Fruit fly (Drosophila melanogaster): ENCODE measurements around the gene Hsp26.
A peak's percentile ranks its signal among the peaks of the same experiment; 100 is the strongest.

The Hsp26 gene

dm6 chr3L:9335711-9336110, 41.5 kb downstream of the Hsp26 start (continued):
- TF ChIP-seq bbx (GFP tag; IDR thresholded peaks at IDR 0.05; ENCODE audit: partially characterized antibody) (0 out of 2 replicates have a peak, but pooled peaks have one; percentile 32), nom (GFP tag; optimal IDR thresholded peaks at IDR 0.05) (peak; percentile 63), sna (GFP tag; IDR thresholded peaks at IDR 0.05; ENCODE audit: partially characterized antibody) (no peak), CG10431 (GFP tag; optimal IDR thresholded peaks at IDR 0.05) (no peak), CG15514 (GFP tag; optimal IDR thresholded peaks at IDR 0.05) (peak; percentile 7), PHDP (tag; optimal IDR thresholded peaks at IDR 0.05) (no peak), crol (GFP tag; IDR thresholded peaks at IDR 0.05) (peak; percentile 98), dimm (GFP tag; IDR thresholded peaks at IDR 0.05) (no peak), Drgx (GFP tag; IDR thresholded peaks at IDR 0.05) (peak; percentile 60; the same call in 1 of the 2 replicates), vvl (GFP tag; IDR thresholded peaks at IDR 0.05) (peak; percentile 47; the same call in 1 of the 2 replicates), CG12769 (tag; optimal IDR thresholded peaks at IDR 0.05) (peak; percentile 68), Abd-B (GFP tag; optimal IDR thresholded peaks at IDR 0.05) (no peak), Aef1 (GFP tag; IDR thresholded peaks at IDR 0.05) (peak; percentile 80), sug (tag; optimal IDR thresholded peaks at IDR 0.05) (peak; percentile 65), nerfin-1 (tag; optimal IDR thresholded peaks at IDR 0.05) (no peak), mirr (GFP tag; optimal IDR thresholded peaks at IDR 0.05) (peak; percentile 43), Hmx (GFP tag; optimal IDR thresholded peaks at IDR 0.05) (no peak), cwo (GFP tag; optimal IDR thresholded peaks at IDR 0.05) (peak; percentile 1), HLH4C (GFP tag; IDR thresholded peaks at IDR 0.05; ENCODE audit: partially characterized antibody) (peak; percentile 33; the same call in 2 of the 3 replicates), CG34224 (GFP tag; IDR thresholded peaks at IDR 0.05; ENCODE audit: partially characterized antibody) (peak; percentile 12; the same call in 1 of the 3 replicates), HmgZ (tag; optimal IDR thresholded peaks at IDR 0.05) (peak; percentile 14), Atf6 (GFP tag; IDR thresholded peaks at IDR 0.05) (peak; percentile 34; the same call in 1 of the 2 replicates), CG9932 (GFP tag; IDR thresholded peaks at IDR 0.05) (peak; percentile 31; the same call in 1 of the 2 replicates), CG10321 (GFP tag; IDR thresholded peaks at IDR 0.05) (peak; percentile 44), slbo (GFP tag; IDR thresholded peaks at IDR 0.05) (peak; percentile 50), Jarid2 (GFP tag; optimal IDR thresholded peaks at IDR 0.05) (peak; percentile 3), Trl (optimal IDR thresholded peaks at IDR 0.05) (peak; percentile 34 to 43), Trl (GFP tag; optimal IDR thresholded peaks at IDR 0.05) (no peak), insv (GFP tag; optimal IDR thresholded peaks at IDR 0.05) (no peak), sr (GFP tag; IDR thresholded peaks at IDR 0.05) (peak; percentile 62; the same call in 2 of the 3 replicates), ttk (GFP tag; IDR thresholded peaks at IDR 0.05) (peak; percentile 72), exex (tag; optimal IDR thresholded peaks at IDR 0.05) (peak; percentile 17), chinmo (GFP tag; IDR thresholded peaks at IDR 0.05; ENCODE audit: partially characterized antibody) (peak; percentile 88), Blimp-1 (GFP tag; optimal IDR thresholded peaks at IDR 0.05) (peak; percentile 1), dati (GFP tag; IDR thresholded peaks at IDR 0.05) (no peak), CG7372 (GFP tag; IDR thresholded peaks at IDR 0.05) (peak; percentile 52; the same call in 1 of the 2 replicates), CG3281 (GFP tag; optimal IDR thresholded peaks at IDR 0.05) (peak; percentile 9), caup (GFP tag; optimal IDR thresholded peaks at IDR 0.05; ENCODE audit: severe bottlenecking) (peak; percentile 10), en (GFP tag; optimal IDR thresholded peaks at IDR 0.05) (no peak), pan (optimal IDR thresholded peaks at IDR 0.05) (no peak), pan (GFP tag; optimal IDR thresholded peaks at IDR 0.05 in 1 of 2, IDR thresholded peaks at IDR 0.05 in 1 of 2) (peak in 1 of 2 experiments; percentile 52), CG31224 (GFP tag; IDR thresholded peaks at IDR 0.05) (0 out of 2 replicates have a peak, but pooled peaks have one; percentile 4), Bgb (GFP tag; IDR thresholded peaks at IDR 0.05; ENCODE audit: partially characterized antibody) (peak; percentile 6; the same call in 1 of the 2 replicates), kay (GFP tag; optimal IDR thresholded peaks at IDR 0.05) (peak; percentile 69), GATAe (GFP tag; conservative IDR thresholded peaks at IDR 0.05) (peak; percentile 61; the same call in 1 of the 2 replicates), CG6175 (GFP tag; IDR thresholded peaks at IDR 0.05) (peak; percentile 64; the same call in 1 of the 3 replicates), CG9437 (GFP tag; optimal IDR thresholded peaks at IDR 0.05) (peak; percentile 47)
